Worm (Caenorhabditis elegans): ENCODE data around the gene C01G10.10.

ce11 chrV:15113992-15114391 is 31.8 kb upstream of the C01G10.10 start, which contains the start of gene T01G5.6:
- TF ChIP-seq R02D3.7 (tag; optimal IDR thresholded peaks at IDR 0.05) = no peak
- no peak for TF ChIP-seq nhr-6 (tag; optimal IDR thresholded peaks at IDR 0.05)
- no peak for TF ChIP-seq elt-1 (tag; optimal IDR thresholded peaks at IDR 0.05)
- no peak for TF ChIP-seq nhr-12 (tag; optimal IDR thresholded peaks at IDR 0.05)
- no peak for TF ChIP-seq lsy-2 (tag; optimal IDR thresholded peaks at IDR 0.05)
- TF ChIP-seq lin-39 (tag; optimal IDR thresholded peaks at IDR 0.05) = no peak
- no peak for TF ChIP-seq nhr-237 (tag; optimal IDR thresholded peaks at IDR 0.05)
- TF ChIP-seq unc-39 (tag; optimal IDR thresholded peaks at IDR 0.05) = no peak
- no peak for TF ChIP-seq mbf-1 (tag; optimal IDR thresholded peaks at IDR 0.05)
- no peak for TF ChIP-seq snpc-4 (tag; optimal IDR thresholded peaks at IDR 0.05)
- TF ChIP-seq C34F6.9 (tag; optimal IDR thresholded peaks at IDR 0.05) = no peak
- no peak for TF ChIP-seq nhr-10 (tag; optimal IDR thresholded peaks at IDR 0.05)
- no peak for TF ChIP-seq elt-3 (tag; optimal IDR thresholded peaks at IDR 0.05)
